Worm (Caenorhabditis elegans) whole organism, late embryonic: ENCODE results near the gene rpl-37.

Experiments used
- T23F11.4 ChIP-seq: fragments of 200-800 bp; sonication (Bioruptor generic); optimal IDR thresholded peaks from 2 replicates; lab custom pipeline; 2018; ENCODE audit warnings: mild to moderate bottlenecking, missing genetic modification characterization, missing compliant biosample characterization
- ahr-1 ChIP-seq: sonication (generic microtip); optimal IDR thresholded peaks from 2 replicates; lab custom pipeline; 2016; ENCODE audit warnings: missing genetic modification characterization, missing compliant biosample characterization
- ama-1 ChIP-seq: fragments of 150-350 bp; optimal IDR thresholded peaks from 2 replicates; lab custom pipeline; 2014
- ceh-14 ChIP-seq: sonication (generic microtip); optimal IDR thresholded peaks from 2 replicates; lab custom pipeline; 2016; ENCODE audit warnings: missing genotype, missing genetic modification characterization, missing compliant biosample characterization
- elt-2 ChIP-seq: sonication (generic microtip); optimal IDR thresholded peaks from 2 replicates; lab custom pipeline; 2016; ENCODE audit warnings: missing genetic modification reagents, missing genetic modification characterization, missing compliant biosample characterization
- fkh-10 ChIP-seq: fragments of 150-350 bp; optimal IDR thresholded peaks from 2 replicates; lab custom pipeline; 2014; ENCODE audit warnings: missing biosample characterization, missing genetic modification reagents, missing genetic modification characterization
- lin-11 ChIP-seq: fragments of 200-800 bp; sonication (Bioruptor generic); optimal IDR thresholded peaks from 2 replicates; lab custom pipeline; 2018; ENCODE audit warnings: mild to moderate bottlenecking, missing genetic modification characterization, missing compliant biosample characterization
- mec-3 ChIP-seq: sonication (generic microtip); optimal IDR thresholded peaks from 2 replicates; lab custom pipeline; 2016; ENCODE audit warnings: borderline replicate concordance, missing genetic modification characterization, missing compliant biosample characterization
- nhr-11 ChIP-seq: fragments of 150-350 bp; optimal IDR thresholded peaks from 2 replicates; lab custom pipeline; 2014; ENCODE audit warnings: missing biosample characterization, missing genetic modification characterization
- pqm-1 ChIP-seq: sonication (generic microtip); optimal IDR thresholded peaks from 2 replicates; lab custom pipeline; 2016; ENCODE audit warnings: missing genetic modification characterization, missing compliant biosample characterization
- tbx-2 ChIP-seq: sonication (generic microtip); optimal IDR thresholded peaks from 2 replicates; lab custom pipeline; 2016; ENCODE audit warnings: missing genetic modification characterization, missing compliant biosample characterization
- unc-55 ChIP-seq: sonication (generic microtip); optimal IDR thresholded peaks from 2 replicates; lab custom pipeline; 2017; ENCODE audit warnings: missing biosample characterization, missing genetic modification reagents, missing genetic modification characterization

- TF ChIP-seq nhr-11 (tag; lab: Kevin White, UChicago) (no peak), elt-2 (tag; lab: Kevin White, UChicago) (no peak), pqm-1 (tag; lab: Kevin White, UChicago) (no peak), ahr-1 (tag; lab: Kevin White, UChicago) (no peak), tbx-2 (tag; lab: Kevin White, UChicago) (no peak), ceh-14 (no peak), ama-1 (lab: Kevin White, UChicago) (no peak), mec-3 (no peak), lin-11 (no peak), fkh-10 (no peak), unc-55 (GFP tag; lab: Kevin White, UChicago) (no peak), T23F11.4 (GFP tag; lab: Kevin White, UChicago) (no peak)
These were observed 1.3 kb downstream of the rpl-37 start, which contains the start of gene pitp-1 for ce11 chrIII:3529744-3530208.
